Fruit fly (Drosophila melanogaster) whole organism, pupa: ENCODE results near the gene LManV.

Experiments
- CG10348 ChIP-seq: fragments of 200-800 bp; sonication (Bioruptor generic); IDR thresholded peaks from 2 replicates; pipeline ENCODE4 v1.3.6; 2022; ENCODE audit warnings: missing biosample characterization, missing genetic modification characterization
- CG12605 ChIP-seq: fragments of 200-800 bp; sonication (Bioruptor generic); IDR thresholded peaks from 2 replicates; pipeline ENCODE4 v1.3.6; 2022; ENCODE audit warnings: missing biosample characterization, missing genetic modification characterization
- CG13204 ChIP-seq: fragments of 200-800 bp; sonication (Bioruptor generic); optimal IDR thresholded peaks from 2 replicates; lab custom pipeline; 2018; ENCODE audit warnings: missing biosample characterization, mild to moderate bottlenecking, missing genetic modification characterization, moderate library complexity
- CG14655 ChIP-seq: fragments of 200-800 bp; sonication (Bioruptor generic); optimal IDR thresholded peaks from 3 replicates; lab custom pipeline; 2017; ENCODE audit warnings: mild to moderate bottlenecking, missing biosample characterization, missing genetic modification reagents, missing genetic modification characterization
- CG15710 ChIP-seq: fragments of 200-800 bp; sonication (Bioruptor generic); optimal IDR thresholded peaks from 2 replicates; lab custom pipeline; 2018; ENCODE audit warnings: missing biosample characterization, mild to moderate bottlenecking, missing genetic modification characterization, moderate library complexity
- CG17806 ChIP-seq: fragments of 200-800 bp; sonication (Bioruptor generic); optimal IDR thresholded peaks from 2 replicates; lab custom pipeline; 2018; ENCODE audit warnings: missing biosample characterization, mild to moderate bottlenecking, missing genetic modification characterization, moderate library complexity
- CG32121 ChIP-seq: fragments of 200-800 bp; sonication (Bioruptor generic); IDR thresholded peaks from 2 replicates; pipeline ENCODE4 v1.3.6; 2022; ENCODE audit warnings: missing biosample characterization, missing genetic modification characterization
- CG34367 ChIP-seq: fragments of 200-800 bp; sonication (Bioruptor generic); optimal IDR thresholded peaks from 2 replicates; lab custom pipeline; 2018; ENCODE audit warnings: missing biosample characterization, mild to moderate bottlenecking, missing genetic modification characterization
- CG4496 ChIP-seq: fragments of 200-800 bp; sonication (Bioruptor generic); IDR thresholded peaks from 3 replicates; pipeline ENCODE4 v1.3.6; 2022; ENCODE audit warnings: missing biosample characterization, missing genetic modification characterization
- CG8159 ChIP-seq: fragments of 200-800 bp; sonication (Bioruptor generic); optimal IDR thresholded peaks from 3 replicates; lab custom pipeline; 2018; ENCODE audit warnings: missing biosample characterization, mild to moderate bottlenecking, missing genetic modification characterization, moderate library complexity
- CG8301 ChIP-seq: fragments of 200-800 bp; sonication (Bioruptor generic); optimal IDR thresholded peaks from 2 replicates; lab custom pipeline; 2018; ENCODE audit warnings: missing biosample characterization, mild to moderate bottlenecking, missing genetic modification characterization
- CG9948 ChIP-seq: fragments of 200-800 bp; sonication (Bioruptor generic); optimal IDR thresholded peaks from 2 replicates; lab custom pipeline; 2018; ENCODE audit warnings: missing biosample characterization, mild to moderate bottlenecking, missing genetic modification characterization, moderate library complexity
- D1 ChIP-seq: fragments of 200-800 bp; sonication (Bioruptor generic); optimal IDR thresholded peaks from 2 replicates; lab custom pipeline; 2018; ENCODE audit warnings: missing biosample characterization, mild to moderate bottlenecking, missing genetic modification characterization, moderate library complexity
- EcR ChIP-seq: fragments of 200-800 bp; sonication (Bioruptor generic); optimal IDR thresholded peaks from 3 replicates; lab custom pipeline; 2019; ENCODE audit warnings: missing biosample characterization, missing genetic modification characterization, mild to moderate bottlenecking, moderate library complexity, missing genetic modification reagents
- Ets98B ChIP-seq: fragments of 200-800 bp; sonication (Bioruptor generic); IDR thresholded peaks from 2 replicates; pipeline ENCODE4 v1.3.6; 2022; ENCODE audit warnings: missing biosample characterization, missing genetic modification characterization
- Pif1A ChIP-seq: fragments of 200-800 bp; sonication (Bioruptor generic); optimal IDR thresholded peaks from 3 replicates; lab custom pipeline; 2016; ENCODE audit warnings: missing biosample characterization, missing genetic modification characterization
- Pif1B ChIP-seq: fragments of 200-800 bp; sonication (Bioruptor generic); optimal IDR thresholded peaks from 3 replicates; lab custom pipeline; 2016; ENCODE audit warnings: missing biosample characterization, missing genetic modification characterization
- Snoo ChIP-seq: fragments of 200-800 bp; sonication (Bioruptor generic); optimal IDR thresholded peaks from 3 replicates; lab custom pipeline; 2017; ENCODE audit warnings: missing biosample characterization, mild to moderate bottlenecking, missing genetic modification characterization, inconsistent platforms
- fd96Ca ChIP-seq: fragments of 200-800 bp; sonication (Bioruptor generic); IDR thresholded peaks from 3 replicates; pipeline ENCODE4 v1.3.6; 2022; ENCODE audit warnings: missing biosample characterization, missing genetic modification characterization
- gl ChIP-seq: fragments of 200-800 bp; sonication (Bioruptor generic); optimal IDR thresholded peaks from 2 replicates; lab custom pipeline; 2018; ENCODE audit warnings: missing biosample characterization, mild to moderate bottlenecking, missing genetic modification characterization
- rn ChIP-seq: fragments of 200-800 bp; sonication (Bioruptor generic); IDR thresholded peaks from 2 replicates; pipeline ENCODE4 v1.3.6; 2022; ENCODE audit warnings: missing biosample characterization, missing genetic modification characterization

Gene LManV

dm6 chr2L:8740757-8741278 lies 35.2 kb downstream of the LManV start:
- TF ChIP-seq CG15710 (tag; lab: Kevin White, UChicago) (no peak), CG17806 (tag; lab: Kevin White, UChicago) (no peak), CG12605 (GFP tag; lab: Robert Waterston, UW) (no peak)
- TF ChIP-seq, all 21 proteins: peak for 0

DNA sequence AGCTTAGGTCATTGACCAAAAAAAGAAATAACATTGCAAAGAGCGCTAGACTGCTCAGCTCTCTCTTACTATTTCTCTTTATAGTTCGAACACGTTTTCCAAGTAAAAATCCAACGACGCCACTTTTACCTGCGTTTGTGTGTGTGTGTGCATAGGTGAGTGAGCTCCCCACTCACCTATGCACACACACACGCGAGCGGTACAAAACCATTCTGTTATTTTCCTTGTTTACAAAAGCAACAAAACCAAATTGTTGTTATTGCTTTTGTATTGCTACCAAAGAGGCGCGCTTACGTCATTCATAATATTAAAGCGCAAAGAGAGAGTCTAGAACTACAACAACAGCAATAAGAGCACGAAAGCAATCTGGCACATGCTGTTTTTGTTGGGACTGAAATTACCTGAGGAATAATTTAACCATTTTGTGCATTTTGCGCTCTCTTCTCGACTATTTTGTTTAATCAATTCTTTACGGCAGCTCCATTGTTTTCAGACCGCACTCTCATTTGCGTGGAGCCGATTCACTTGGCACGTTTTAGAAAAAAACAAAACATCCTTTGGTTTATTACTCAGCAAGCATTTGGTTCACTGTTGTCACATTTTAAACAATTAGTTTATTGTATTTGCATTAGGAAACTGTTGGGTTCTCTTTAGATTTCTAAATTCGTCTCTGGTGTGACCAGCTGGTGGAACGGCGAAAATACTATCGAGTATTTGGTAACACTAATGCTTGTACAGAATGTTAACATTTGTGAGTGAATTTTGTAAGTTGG lies 35.9 kb downstream of the LManV start, which contains the start of gene raw:
TSS of gene raw (minus strand) at position 677 of the 773 bp plus-strand sequence.
- TF ChIP-seq CG34367 (tag; lab: Kevin White, UChicago), result no peak
- peak; percentile 34; the same call in 1 of the 2 replicates for TF ChIP-seq Ets98B (GFP tag; lab: Robert Waterston, UW)
- TF ChIP-seq D1 (tag; lab: Kevin White, UChicago), result no peak
- TF ChIP-seq CG12605 (GFP tag; lab: Robert Waterston, UW), result peak; percentile 22; the same call in 1 of the 2 replicates
- TF ChIP-seq EcR (GFP tag; lab: Kevin White, UChicago), result peak; percentile 95
- 0 out of 3 replicates have a peak, but pooled peaks have one; percentile 25 for TF ChIP-seq CG4496 (GFP tag; lab: Robert Waterston, UW)
- TF ChIP-seq CG17806 (tag; lab: Kevin White, UChicago), result no peak
- TF ChIP-seq CG13204 (GFP tag; lab: Kevin White, UChicago), result peak; percentile 18
- TF ChIP-seq CG8159 (tag; lab: Kevin White, UChicago), result no peak
- TF ChIP-seq Pif1B, result peak; percentile 7
- TF ChIP-seq gl, result peak; percentile 11
- no peak for TF ChIP-seq CG14655
- peak; percentile 35 for TF ChIP-seq Pif1A (GFP tag; lab: Kevin White, UChicago)
- no peak for TF ChIP-seq rn (GFP tag; lab: Robert Waterston, UW)
- TF ChIP-seq Snoo (tag; lab: Kevin White, UChicago), result no peak
- TF ChIP-seq, all 21 proteins: peak for 8

dm6 chr2L:8738253-8738665 lies 37.8 kb downstream of the LManV start:
- TF ChIP-seq CG15710 (tag; lab: Kevin White, UChicago) (no peak), CG4496 (GFP tag; lab: Robert Waterston, UW) (peak; percentile 20; the same call in 2 of the 3 replicates), D1 (tag; lab: Kevin White, UChicago) (no peak), CG14655 (no peak), CG32121 (GFP tag; lab: Robert Waterston, UW) (peak; percentile 34; the same call in 1 of the 2 replicates), Snoo (tag; lab: Kevin White, UChicago) (no peak), rn (GFP tag; lab: Robert Waterston, UW) (no peak), CG9948 (tag; lab: Kevin White, UChicago) (no peak), fd96Ca (GFP tag; lab: Robert Waterston, UW) (no peak), CG13204 (GFP tag; lab: Kevin White, UChicago) (no peak), CG34367 (tag; lab: Kevin White, UChicago) (no peak), CG8159 (tag; lab: Kevin White, UChicago) (peak; percentile 5), CG8301 (tag; lab: Kevin White, UChicago) (peak; percentile 6), EcR (GFP tag; lab: Kevin White, UChicago) (peak; percentile 62), Ets98B (GFP tag; lab: Robert Waterston, UW) (peak; percentile 34; the same call in 1 of the 2 replicates), CG10348 (no peak), gl (no peak)
- TF ChIP-seq, all 21 proteins: peak for 6

DNA sequence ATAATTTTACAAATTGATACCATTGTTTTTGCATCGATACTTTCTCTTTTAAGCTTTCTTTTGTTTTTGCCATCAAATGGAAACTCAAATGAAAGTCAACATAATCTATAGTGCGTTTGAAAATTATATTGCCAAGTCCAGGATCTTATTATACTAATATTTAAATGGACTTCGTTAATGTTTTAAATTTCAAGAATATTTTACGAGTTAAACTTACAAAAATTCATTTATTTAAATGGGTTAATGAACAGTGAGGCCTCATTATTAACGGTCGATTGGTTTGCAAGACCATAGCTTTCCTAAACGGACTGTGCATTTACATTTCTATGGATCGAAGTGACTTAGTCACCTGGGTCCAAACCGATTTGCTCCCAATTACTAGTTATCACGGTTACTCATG lies 39.7 kb downstream of the LManV start:
- TF ChIP-seq CG8159 (tag; lab: Kevin White, UChicago), result no peak

DNA sequence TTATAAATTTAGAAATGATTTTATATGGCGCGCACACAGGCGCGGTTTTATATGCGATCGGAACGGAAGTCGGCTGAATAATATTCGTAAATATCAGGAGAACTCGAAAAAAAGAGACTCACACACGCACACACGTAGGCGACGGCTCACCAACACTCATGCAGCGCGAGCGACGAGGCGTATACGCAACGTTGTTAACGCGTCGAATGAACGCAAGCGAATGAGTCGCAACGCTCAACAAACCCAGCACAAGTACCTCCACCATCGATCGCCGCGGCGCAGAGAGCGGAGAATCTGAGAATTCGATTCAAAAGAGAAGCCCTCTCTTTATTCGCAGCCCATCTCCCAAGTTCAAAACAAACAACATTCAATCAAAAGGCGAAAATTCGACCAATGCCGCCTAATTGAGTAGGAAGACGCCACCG lies 40.5 kb downstream of the LManV start:
- TF ChIP-seq Ets98B (GFP tag; lab: Robert Waterston, UW), result peak; percentile 70; the same call in 1 of the 2 replicates
- TF ChIP-seq CG17806 (tag; lab: Kevin White, UChicago), result no peak
- peak; percentile 84 for TF ChIP-seq EcR (GFP tag; lab: Kevin White, UChicago)
- TF ChIP-seq CG14655, result no peak
- no peak for TF ChIP-seq Pif1B
- no peak for TF ChIP-seq CG34367 (tag; lab: Kevin White, UChicago)
- TF ChIP-seq Pif1A (GFP tag; lab: Kevin White, UChicago), result peak; percentile 34
- peak; percentile 9 for TF ChIP-seq gl
- no peak for TF ChIP-seq CG8301 (tag; lab: Kevin White, UChicago)
- TF ChIP-seq fd96Ca (GFP tag; lab: Robert Waterston, UW), result no peak; the same call in 2 of the 3 replicates
- TF ChIP-seq Snoo (tag; lab: Kevin White, UChicago), result peak; percentile 45
- TF ChIP-seq CG13204 (GFP tag; lab: Kevin White, UChicago), result peak; percentile 14
- TF ChIP-seq CG10348, result no peak
- TF ChIP-seq rn (GFP tag; lab: Robert Waterston, UW), result no peak
- TF ChIP-seq CG12605 (GFP tag; lab: Robert Waterston, UW), result peak; percentile 79
- peak; percentile 61; the same call in 1 of the 2 replicates for TF ChIP-seq CG32121 (GFP tag; lab: Robert Waterston, UW)
- no peak for TF ChIP-seq CG15710 (tag; lab: Kevin White, UChicago)
- TF ChIP-seq D1 (tag; lab: Kevin White, UChicago), result no peak
- peak; percentile 64; the same call in 1 of the 3 replicates for TF ChIP-seq CG4496 (GFP tag; lab: Robert Waterston, UW)
- no peak for TF ChIP-seq CG9948 (tag; lab: Kevin White, UChicago)
- peak; percentile 4 for TF ChIP-seq CG8159 (tag; lab: Kevin White, UChicago)
- TF ChIP-seq, all 21 proteins: peak for 10
